Worm (Caenorhabditis elegans): ENCODE results near the gene EEED8.12.

ce11 chrII:5364516-5364915 is 44.3 kb downstream of the EEED8.12 start:
- TF ChIP-seq him-1 (tag; optimal IDR thresholded peaks at IDR 0.05) (no peak), W03F9.2 (tag; optimal IDR thresholded peaks at IDR 0.05) (no peak), dao-5 (tag; optimal IDR thresholded peaks at IDR 0.05) (no peak)
